Fruit fly (Drosophila melanogaster): ENCODE measurements around the gene CG14410.

Gene CG14410

dm6 chrX:14883993-14884392 is 47.5 kb downstream of the CG14410 start (continued):
- TF ChIP-seq Ets21C (GFP tag; optimal IDR thresholded peaks at IDR 0.05) (no peak), CG11902 (GFP tag; optimal IDR thresholded peaks at IDR 0.05) (no peak), ss (GFP tag; optimal IDR thresholded peaks at IDR 0.05) (no peak), achi (GFP tag; optimal IDR thresholded peaks at IDR 0.05) (no peak), CG11294 (GFP tag; IDR thresholded peaks at IDR 0.05) (no peak)

DNA sequence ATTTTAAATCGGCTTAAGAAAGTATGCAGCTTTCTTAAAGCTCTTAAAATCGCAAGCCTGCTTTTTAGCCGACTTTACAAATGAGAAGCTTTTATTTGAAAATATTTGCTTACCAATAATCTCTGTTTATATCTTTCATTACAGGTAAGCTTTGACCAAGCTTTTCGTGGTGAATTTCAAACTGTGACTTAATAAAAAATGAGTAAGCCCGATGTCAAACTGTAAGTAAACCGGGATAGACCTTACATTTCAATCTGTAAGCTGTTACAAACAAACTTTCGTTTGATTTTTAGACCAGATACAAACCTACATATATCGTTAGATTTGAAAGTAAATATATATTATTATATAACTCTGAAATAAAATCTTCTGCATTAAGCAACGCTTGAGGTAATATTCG is 49.0 kb downstream of the CG14410 start:
- TF ChIP-seq salr (GFP tag; optimal IDR thresholded peaks at IDR 0.05) (no peak), CG3032 (tag; optimal IDR thresholded peaks at IDR 0.05) (no peak), fkh (GFP tag; optimal IDR thresholded peaks at IDR 0.05) (peak; percentile 25), acj6 (GFP tag; optimal IDR thresholded peaks at IDR 0.05) (no peak)

Measured in whole organism, prepupa.